Worm (Caenorhabditis elegans): Measurements from ENCODE around the gene H04D03.6.

Gene H04D03.6

DNA sequence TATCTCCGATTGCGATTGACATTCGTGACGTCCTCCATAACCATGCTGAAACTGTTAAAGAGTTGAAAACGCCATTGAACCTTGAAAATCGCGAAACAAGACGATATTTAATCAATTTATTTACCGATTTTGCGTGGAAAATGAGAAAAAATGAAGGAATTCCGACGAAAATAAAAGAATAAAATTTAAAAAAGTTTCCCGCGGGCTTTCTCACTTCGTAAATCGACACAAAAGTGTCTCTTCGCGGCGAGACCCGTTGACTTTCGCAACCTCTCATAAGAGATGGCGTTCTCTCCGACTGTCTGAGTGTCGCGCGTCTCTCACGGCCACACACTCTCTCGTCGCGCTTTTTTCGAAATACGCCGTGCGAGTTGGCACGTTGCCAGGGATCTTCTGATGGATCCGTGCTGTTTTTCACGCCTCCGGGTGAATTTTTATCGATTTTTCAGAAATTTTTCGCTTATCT lies 31.4 kb downstream of the H04D03.6 start, which contains the start of gene hat-1 (continued):
- no peak for TF ChIP-seq ets-5 (GFP tag; IDR thresholded peaks at IDR 0.05)
- TF ChIP-seq nhr-11 (tag; optimal IDR thresholded peaks at IDR 0.05): peak; percentile 91
- no peak for TF ChIP-seq unc-62 (GFP tag; optimal IDR thresholded peaks at IDR 0.05)
- TF ChIP-seq elt-2 (tag; optimal IDR thresholded peaks at IDR 0.05): peak; percentile 85
- TF ChIP-seq irx-1 (tag; optimal IDR thresholded peaks at IDR 0.05): peak; percentile 94
- peak; percentile 86 for TF ChIP-seq aha-1 (tag; optimal IDR thresholded peaks at IDR 0.05)
- TF ChIP-seq blmp-1 (tag; optimal IDR thresholded peaks at IDR 0.05): peak; percentile 82
- peak; percentile 95 to 96 for TF ChIP-seq lsy-2 (tag; optimal IDR thresholded peaks at IDR 0.05)
- TF ChIP-seq jun-1 (tag; optimal IDR thresholded peaks at IDR 0.05): peak; percentile 95
- no peak for TF ChIP-seq nhr-12 (tag; optimal IDR thresholded peaks at IDR 0.05)
- TF ChIP-seq pax-3 (tag; optimal IDR thresholded peaks at IDR 0.05): peak; percentile 94
- peak; percentile 70 for TF ChIP-seq F16B12.6 (tag; optimal IDR thresholded peaks at IDR 0.05)
- peak; percentile 71 for TF ChIP-seq aly-2 (tag; optimal IDR thresholded peaks at IDR 0.05)
- peak; percentile 98 for TF ChIP-seq isw-1 (GFP tag; IDR thresholded peaks at IDR 0.05)
- TF ChIP-seq fkh-4 (tag; optimal IDR thresholded peaks at IDR 0.05; ENCODE audit: borderline replicate concordance): peak; percentile 76
- peak; percentile 98 for TF ChIP-seq snu-23 (GFP tag; optimal IDR thresholded peaks at IDR 0.05)
- TF ChIP-seq nhr-85 (tag): peak; percentile 99
- TF ChIP-seq dpl-1 (GFP tag; optimal IDR thresholded peaks at IDR 0.05): peak; percentile 92 to 95 (median 94)
- TF ChIP-seq tbx-2 (tag; optimal IDR thresholded peaks at IDR 0.05): peak; percentile 97
- peak; percentile 93 to 94 for TF ChIP-seq lin-35 (GFP tag; optimal IDR thresholded peaks at IDR 0.05)
- TF ChIP-seq sptf-1 (tag; optimal IDR thresholded peaks at IDR 0.05): no peak
- TF ChIP-seq mab-9 (GFP tag; IDR thresholded peaks at IDR 0.05): peak; percentile 91
- peak; percentile 60 for TF ChIP-seq ceh-90 (tag; optimal IDR thresholded peaks at IDR 0.05)
- peak; percentile 95 to 97 (median 96) for TF ChIP-seq ceh-82 (tag; optimal IDR thresholded peaks at IDR 0.05)
- TF ChIP-seq unc-86 (tag; optimal IDR thresholded peaks at IDR 0.05): peak; percentile 98
- peak; percentile 99 for TF ChIP-seq zip-4 (GFP tag; optimal IDR thresholded peaks at IDR 0.05)
- no peak for TF ChIP-seq nhr-84 (tag; optimal IDR thresholded peaks at IDR 0.05)
- TF ChIP-seq ces-1 (GFP tag; optimal IDR thresholded peaks at IDR 0.05): no peak
- peak; percentile 97 for TF ChIP-seq nhr-19 (GFP tag; conservative IDR thresholded peaks at IDR 0.05)
- TF ChIP-seq nhr-77 (tag; optimal IDR thresholded peaks at IDR 0.05): peak; percentile 91
- TF ChIP-seq hlh-4 (tag; optimal IDR thresholded peaks at IDR 0.05): no peak
- TF ChIP-seq alr-1 (tag; optimal IDR thresholded peaks at IDR 0.05; ENCODE audit: borderline replicate concordance): no peak
- peak; percentile 92 for TF ChIP-seq egl-13 (tag; optimal IDR thresholded peaks at IDR 0.05)
- TF ChIP-seq lin-39 (tag; optimal IDR thresholded peaks at IDR 0.05): peak; percentile 95
- peak; percentile 87 for TF ChIP-seq sup-37 (GFP tag; optimal IDR thresholded peaks at IDR 0.05)
- TF ChIP-seq unc-98 (GFP tag; IDR thresholded peaks at IDR 0.05): peak; percentile 66; the same call in 1 of the 2 replicates
- TF ChIP-seq ceh-8 (GFP tag; optimal IDR thresholded peaks at IDR 0.05): peak; percentile 88
- no peak for TF ChIP-seq pqm-1 (tag; optimal IDR thresholded peaks at IDR 0.05)
- no peak for TF ChIP-seq vab-15 (tag; optimal IDR thresholded peaks at IDR 0.05)
- TF ChIP-seq nhr-47 (tag; optimal IDR thresholded peaks at IDR 0.05): peak; percentile 98
- peak; percentile 98 for TF ChIP-seq lin-14 (GFP tag; optimal IDR thresholded peaks at IDR 0.05)
- peak; percentile 82 for TF ChIP-seq mef-2 (tag; optimal IDR thresholded peaks at IDR 0.05)
- TF ChIP-seq nhr-90 (tag; optimal IDR thresholded peaks at IDR 0.05; ENCODE audit: poor library complexity): peak; percentile 96
- peak; percentile 96 for TF ChIP-seq dsc-1 (tag; optimal IDR thresholded peaks at IDR 0.05)
- no peak for TF ChIP-seq unc-30 (tag; optimal IDR thresholded peaks at IDR 0.05)
- peak; percentile 97 for TF ChIP-seq xbp-1 (tag; optimal IDR thresholded peaks at IDR 0.05)
- peak; percentile 97 for TF ChIP-seq nhr-20 (tag; optimal IDR thresholded peaks at IDR 0.05)
- TF ChIP-seq fos-1 (tag; optimal IDR thresholded peaks at IDR 0.05): peak; percentile 92
- no peak for TF ChIP-seq Y116A8C.19 (tag; optimal IDR thresholded peaks at IDR 0.05; ENCODE audit: borderline replicate concordance)
- peak; percentile 97 for TF ChIP-seq swsn-7 (tag; optimal IDR thresholded peaks at IDR 0.05)
- TF ChIP-seq nhr-28 (tag; optimal IDR thresholded peaks at IDR 0.05): no peak
- TF ChIP-seq unc-130 (tag; optimal IDR thresholded peaks at IDR 0.05): peak; percentile 78
- no peak for TF ChIP-seq nhr-76 (tag; optimal IDR thresholded peaks at IDR 0.05)

Data from whole organism, L1 larva.